Worm (Caenorhabditis elegans) whole organism, midembryonic: ENCODE data around the gene chil-12.
"Not testable (repeated sequence)": the region's sequence is repeated elsewhere in the genome, so short reads cannot be mapped to it uniquely, and the experiment has no call there.

ENCODE experiments used
- cog-1 ChIP-seq: sonication (generic microtip); optimal IDR thresholded peaks from 2 replicates; lab custom pipeline; 2016; ENCODE audit warnings: missing genetic modification characterization, missing compliant biosample characterization
- ztf-23 ChIP-seq: fragments of 200-800 bp; sonication (Bioruptor generic); IDR thresholded peaks from 2 replicates; pipeline ENCODE4 v1.3.6; 2022; ENCODE audit warnings: missing genetic modification reagents, missing genetic modification characterization, missing compliant biosample characterization

DNA sequence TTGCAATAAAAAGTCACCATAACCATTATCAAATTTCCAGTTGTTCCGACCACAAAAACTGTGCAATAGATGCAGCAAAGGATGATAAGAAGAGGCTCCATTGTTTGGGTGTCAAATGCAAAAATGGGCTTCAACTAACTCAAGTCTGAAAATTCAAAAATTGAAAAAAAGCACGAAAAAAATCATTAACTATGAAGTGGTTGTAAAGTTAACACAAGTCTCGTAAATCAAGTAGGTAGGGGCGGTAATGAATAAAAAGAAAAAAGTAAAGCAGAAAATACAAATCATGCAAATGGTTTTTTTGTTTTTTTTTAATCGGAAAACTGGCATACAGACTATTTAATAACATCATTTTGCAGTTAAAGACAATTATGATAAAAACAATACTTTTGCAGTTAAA is 15.3 kb downstream of the chil-12 start, which contains the start of gene srsx-39:
- TF ChIP-seq cog-1 (tag; lab: Kevin White, UChicago); ztf-23 (GFP tag; lab: Robert Waterston, UW): not testable (repeated sequence)
